Worm (Caenorhabditis elegans): ENCODE results near the gene dnj-18.
A peak's percentile ranks its signal among the peaks of the same experiment; 100 is the strongest.

The dnj-18 gene

ce11 chrIII:4656415-4656814 lies 41.5 kb upstream of the dnj-18 start (continued):
- 0 out of 2 replicates have a peak, but pooled peaks have one; percentile 8 for TF ChIP-seq mab-9 (GFP tag; IDR thresholded peaks at IDR 0.05)
- TF ChIP-seq tlp-1 (tag; optimal IDR thresholded peaks at IDR 0.05) = no peak
- peak in 1 of 2 experiments; percentile 53 for TF ChIP-seq lin-35 (GFP tag; optimal IDR thresholded peaks at IDR 0.05)
- no peak for TF ChIP-seq egl-27 (tag; optimal IDR thresholded peaks at IDR 0.05)
- no peak for TF ChIP-seq C16A3.4 (tag; optimal IDR thresholded peaks at IDR 0.05)
- no peak for TF ChIP-seq sptf-1 (tag; optimal IDR thresholded peaks at IDR 0.05)
- no peak for TF ChIP-seq nhr-77 (tag; optimal IDR thresholded peaks at IDR 0.05)
- TF ChIP-seq tbx-2 (tag; optimal IDR thresholded peaks at IDR 0.05) = peak; percentile 62
- TF ChIP-seq nhr-90 (tag; optimal IDR thresholded peaks at IDR 0.05; ENCODE audit: poor library complexity) = no peak
- TF ChIP-seq ztf-11 (tag; optimal IDR thresholded peaks at IDR 0.05) = no peak
- TF ChIP-seq F16B12.6 (tag; optimal IDR thresholded peaks at IDR 0.05) = no peak
- TF ChIP-seq aly-2 (tag; optimal IDR thresholded peaks at IDR 0.05) = no peak
- no peak for TF ChIP-seq nhr-11 (tag; optimal IDR thresholded peaks at IDR 0.05)
- TF ChIP-seq ztf-4 (tag; optimal IDR thresholded peaks at IDR 0.05) = no peak
- TF ChIP-seq mep-1 (tag; optimal IDR thresholded peaks at IDR 0.05) = peak; percentile 41
- TF ChIP-seq ceh-82 (tag; optimal IDR thresholded peaks at IDR 0.05) = peak; percentile 51 to 67 (median 53)
- no peak for TF ChIP-seq efl-3 (GFP tag; optimal IDR thresholded peaks at IDR 0.05)
- no peak for TF ChIP-seq nhr-76 (tag; optimal IDR thresholded peaks at IDR 0.05)
- TF ChIP-seq dpl-1 (GFP tag; optimal IDR thresholded peaks at IDR 0.05) = peak in 1 of 3 experiments; percentile 8
- no peak for TF ChIP-seq nhr-84 (tag; optimal IDR thresholded peaks at IDR 0.05)
- no peak for TF ChIP-seq lin-13 (GFP tag; optimal IDR thresholded peaks at IDR 0.05)
- TF ChIP-seq vab-15 (tag; optimal IDR thresholded peaks at IDR 0.05) = no peak
- TF ChIP-seq unc-130 (tag; optimal IDR thresholded peaks at IDR 0.05) = no peak
- TF ChIP-seq aha-1 (tag; optimal IDR thresholded peaks at IDR 0.05) = no peak
- no peak for TF ChIP-seq nhr-85 (tag)
- TF ChIP-seq ces-1 (GFP tag; optimal IDR thresholded peaks at IDR 0.05) = no peak
- 0 out of 2 replicates have a peak, but pooled peaks have one; percentile 3 for TF ChIP-seq nhr-19 (GFP tag; conservative IDR thresholded peaks at IDR 0.05)
- peak; percentile 12 for TF ChIP-seq sox-4 (tag; optimal IDR thresholded peaks at IDR 0.05)
- peak; percentile 62 for TF ChIP-seq nhr-71 (tag; optimal IDR thresholded peaks at IDR 0.05)
- TF ChIP-seq unc-30 (tag; optimal IDR thresholded peaks at IDR 0.05) = no peak
- no peak for TF ChIP-seq sup-37 (GFP tag; optimal IDR thresholded peaks at IDR 0.05)
- no peak for TF ChIP-seq jun-1 (tag; optimal IDR thresholded peaks at IDR 0.05)
- TF ChIP-seq lsy-2 (tag; optimal IDR thresholded peaks at IDR 0.05) = peak in 1 of 2 experiments; percentile 65
- TF ChIP-seq grh-1 (GFP tag; IDR thresholded peaks at IDR 0.05) = no peak
- TF ChIP-seq zip-4 (GFP tag; optimal IDR thresholded peaks at IDR 0.05) = no peak
- TF ChIP-seq alr-1 (tag; optimal IDR thresholded peaks at IDR 0.05; ENCODE audit: borderline replicate concordance) = no peak
- TF ChIP-seq ets-5 (GFP tag; IDR thresholded peaks at IDR 0.05) = no peak
- TF ChIP-seq ceh-63 (GFP tag; optimal IDR thresholded peaks at IDR 0.05) = peak; percentile 25
- TF ChIP-seq ceh-8 (GFP tag; optimal IDR thresholded peaks at IDR 0.05) = no peak
- no peak for TF ChIP-seq nhr-28 (tag; optimal IDR thresholded peaks at IDR 0.05)
- peak; percentile 13 for TF ChIP-seq rnt-1 (tag; optimal IDR thresholded peaks at IDR 0.05)
- TF ChIP-seq pax-3 (tag; optimal IDR thresholded peaks at IDR 0.05) = peak; percentile 36
- TF ChIP-seq unc-98 (GFP tag; IDR thresholded peaks at IDR 0.05) = no peak
- no peak for TF ChIP-seq ama-1 (optimal IDR thresholded peaks at IDR 0.05)
- peak; percentile 35 for TF ChIP-seq irx-1 (tag; optimal IDR thresholded peaks at IDR 0.05)
- TF ChIP-seq elt-3 (tag; optimal IDR thresholded peaks at IDR 0.05) = no peak
- peak; percentile 76 for TF ChIP-seq fkh-8 (tag; optimal IDR thresholded peaks at IDR 0.05)
- no peak for TF ChIP-seq mdl-1 (tag; optimal IDR thresholded peaks at IDR 0.05)
- no peak for TF ChIP-seq blmp-1 (tag; optimal IDR thresholded peaks at IDR 0.05)
- TF ChIP-seq lin-15B (tag; optimal IDR thresholded peaks at IDR 0.05) = no peak
